Worm (Caenorhabditis elegans) whole organism, L1 larva: ENCODE measurements around the gene F08G12.11.

Experiments used
- C04F5.9 ChIP-seq: sonication (generic microtip); optimal IDR thresholded peaks from 2 replicates; lab custom pipeline; 2016; ENCODE audit warnings: missing genetic modification characterization, missing compliant biosample characterization
- C16A3.4 ChIP-seq: fragments of 150-350 bp; optimal IDR thresholded peaks from 2 replicates; lab custom pipeline; 2014; ENCODE audit warnings: missing biosample characterization, missing genetic modification characterization
- C34B4.2 ChIP-seq: sonication (generic microtip); optimal IDR thresholded peaks from 2 replicates; lab custom pipeline; 2017; ENCODE audit warnings: mild to moderate bottlenecking, missing genetic modification characterization, missing compliant biosample characterization
- aly-2 ChIP-seq: fragments of 150-350 bp; optimal IDR thresholded peaks from 2 replicates; lab custom pipeline; 2014; ENCODE audit warnings: missing biosample characterization, missing genetic modification characterization
- ama-1 ChIP-seq: fragments of 150-350 bp; optimal IDR thresholded peaks from 2 replicates; lab custom pipeline; 2014
- blmp-1 ChIP-seq: fragments of 150-350 bp; optimal IDR thresholded peaks from 2 replicates; lab custom pipeline; 2014; ENCODE audit warnings: missing biosample characterization, missing genetic modification characterization
- ceh-8 ChIP-seq: fragments of 200-800 bp; sonication (Bioruptor generic); optimal IDR thresholded peaks from 2 replicates; lab custom pipeline; 2018; ENCODE audit warnings: mild to moderate bottlenecking, missing genetic modification characterization, moderate library complexity, missing compliant biosample characterization
- ceh-82 ChIP-seq, 3 experiments: fragments of 150-350 bp in 1 of 3; sonication (generic microtip) in 2 of 3; optimal IDR thresholded peaks; 2 replicates each; lab custom pipeline; 2014 to 2017; ENCODE audit warnings: missing biosample characterization in 3 of 3, missing genetic modification characterization in 3 of 3
- ceh-90 ChIP-seq: sonication (generic microtip); optimal IDR thresholded peaks from 2 replicates; lab custom pipeline; 2016; ENCODE audit warnings: missing genetic modification characterization, missing compliant biosample characterization
- ces-1 ChIP-seq: fragments of 150-350 bp; optimal IDR thresholded peaks from 2 replicates; lab custom pipeline; 2014; ENCODE audit warnings: missing biosample characterization, missing genetic modification reagents, missing genetic modification characterization
- dpl-1 ChIP-seq, 3 experiments: fragments of 150-350 bp in 2 of 3; sonication (generic microtip) in 1 of 3; optimal IDR thresholded peaks; 2 replicates each; lab custom pipeline; 2014 to 2017; ENCODE audit warnings: missing biosample characterization in 3 of 3, missing genetic modification characterization in 3 of 3, missing genetic modification reagents in 3 of 3
- efl-1 ChIP-seq, 4 experiments: fragments of 150-350 bp; optimal IDR thresholded peaks in 3 of 4; peaks in 1 of 4; 1 replicate in 1 of 4; 2 replicates in 3 of 4; lab custom pipeline; 2014; ENCODE audit warnings: missing biosample characterization in 2 of 4, missing genetic modification characterization in 2 of 4, missing genetic modification reagents in 2 of 4
- egl-27 ChIP-seq, 2 experiments: fragments of 150-350 bp in 1 of 2; sonication (generic microtip); optimal IDR thresholded peaks; 3 replicates each; lab custom pipeline; 2017 to 2018; ENCODE audit warnings: missing biosample characterization in 2 of 2, missing genetic modification characterization in 2 of 2, missing genetic modification reagents in 2 of 2
- elt-2 ChIP-seq: sonication (generic microtip); optimal IDR thresholded peaks from 2 replicates; lab custom pipeline; 2016; ENCODE audit warnings: missing genetic modification characterization, mild to moderate bottlenecking, inconsistent platforms, missing compliant biosample characterization, missing genetic modification reagents
- elt-3 ChIP-seq, 6 experiments: fragments of 150-350 bp in 1 of 6; sonication (generic microtip); optimal IDR thresholded peaks; 2 replicates each; lab custom pipeline; 2017 to 2018; ENCODE audit warnings: missing biosample characterization in 6 of 6, missing genetic modification characterization in 6 of 6, inconsistent platforms in 1 of 6
- ets-5 ChIP-seq: fragments of 200-800 bp; sonication (Bioruptor generic); IDR thresholded peaks from 2 replicates; pipeline ENCODE4 v1.3.6; 2022; ENCODE audit warnings: missing genetic modification characterization, missing compliant biosample characterization
- fkh-10 ChIP-seq: sonication (generic microtip); optimal IDR thresholded peaks from 2 replicates; lab custom pipeline; 2017; ENCODE audit warnings: missing biosample characterization, missing genetic modification reagents, missing genetic modification characterization
- fkh-8 ChIP-seq: sonication (generic microtip); optimal IDR thresholded peaks from 2 replicates; lab custom pipeline; 2016; ENCODE audit warnings: mild to moderate bottlenecking, missing genetic modification characterization, missing compliant biosample characterization
- grh-1 ChIP-seq: fragments of 200-800 bp; sonication (Bioruptor generic); IDR thresholded peaks from 2 replicates; pipeline ENCODE4 v1.3.6; 2022; ENCODE audit warnings: missing genetic modification reagents, missing genetic modification characterization, missing compliant biosample characterization
- hlh-17 ChIP-seq: fragments of 200-800 bp; sonication (Bioruptor generic); optimal IDR thresholded peaks from 2 replicates; lab custom pipeline; 2018; ENCODE audit warnings: missing genetic modification characterization, mild to moderate bottlenecking, missing compliant biosample characterization, moderate library complexity, borderline replicate concordance
- hlh-4 ChIP-seq: sonication (generic microtip); optimal IDR thresholded peaks from 2 replicates; lab custom pipeline; 2016; ENCODE audit warnings: mild to moderate bottlenecking, missing genetic modification characterization, missing compliant biosample characterization
- hpl-2 ChIP-seq: fragments of 150-350 bp; optimal IDR thresholded peaks from 2 replicates; lab custom pipeline; 2014; ENCODE audit warnings: missing biosample characterization, missing genetic modification reagents, missing genetic modification characterization
- isw-1 ChIP-seq: fragments of 200-800 bp; sonication (Bioruptor generic); IDR thresholded peaks from 2 replicates; pipeline ENCODE4 v1.3.6; 2022; ENCODE audit warnings: missing genetic modification characterization, missing compliant biosample characterization
- lin-14 ChIP-seq: fragments of 200-800 bp; sonication (Bioruptor generic); optimal IDR thresholded peaks from 2 replicates; lab custom pipeline; 2018; ENCODE audit warnings: mild to moderate bottlenecking, missing genetic modification characterization, moderate library complexity, missing compliant biosample characterization
- lsy-2 ChIP-seq, 2 experiments: fragments of 150-350 bp; optimal IDR thresholded peaks; 2 replicates each; lab custom pipeline; 2014; ENCODE audit warnings: missing biosample characterization in 2 of 2, missing genetic modification characterization in 2 of 2
- mab-9 ChIP-seq: fragments of 200-800 bp; sonication (Bioruptor generic); IDR thresholded peaks from 2 replicates; pipeline ENCODE4 v1.3.6; 2022; ENCODE audit warnings: missing genetic modification reagents, missing genetic modification characterization, missing compliant biosample characterization
- mef-2 ChIP-seq: fragments of 150-350 bp; optimal IDR thresholded peaks from 2 replicates; lab custom pipeline; 2014; ENCODE audit warnings: missing biosample characterization, missing genetic modification characterization
- nhr-19 ChIP-seq: fragments of 200-800 bp; sonication (Bioruptor generic); conservative IDR thresholded peaks from 2 replicates; pipeline ENCODE4 v1.3.6; 2022; ENCODE audit warnings: missing genetic modification characterization, missing compliant biosample characterization
- nhr-20 ChIP-seq: sonication (generic microtip); optimal IDR thresholded peaks from 2 replicates; lab custom pipeline; 2016; ENCODE audit warnings: mild to moderate bottlenecking, missing genetic modification characterization, missing compliant biosample characterization
- nhr-28 ChIP-seq: fragments of 150-350 bp; optimal IDR thresholded peaks from 2 replicates; lab custom pipeline; 2014; ENCODE audit warnings: missing biosample characterization, missing genetic modification characterization
- nhr-71 ChIP-seq: sonication (generic microtip); optimal IDR thresholded peaks from 2 replicates; lab custom pipeline; 2016; ENCODE audit warnings: mild to moderate bottlenecking, missing genetic modification characterization, moderate library complexity, missing compliant biosample characterization
- nhr-76 ChIP-seq: sonication (generic microtip); optimal IDR thresholded peaks from 2 replicates; lab custom pipeline; 2017; ENCODE audit warnings: missing biosample characterization, missing genetic modification characterization
- nhr-77 ChIP-seq: fragments of 150-350 bp; optimal IDR thresholded peaks from 2 replicates; lab custom pipeline; 2014; ENCODE audit warnings: missing biosample characterization, missing genetic modification characterization
- nhr-85 ChIP-seq: sonication (generic microtip); peaks from one replicate; lab custom pipeline; 2016; ENCODE audit warnings: missing genetic modification characterization, inconsistent platforms, missing compliant biosample characterization
- pag-3 ChIP-seq: sonication (generic microtip); optimal IDR thresholded peaks from 2 replicates; lab custom pipeline; 2017; ENCODE audit warnings: missing genetic modification characterization, mild to moderate bottlenecking, missing compliant biosample characterization, antibody characterized with exemption, borderline replicate concordance; ENCODE audit not compliant: insufficient read depth
- pax-3 ChIP-seq: fragments of 200-800 bp; sonication (Bioruptor generic); optimal IDR thresholded peaks from 2 replicates; lab custom pipeline; 2018; ENCODE audit warnings: mild to moderate bottlenecking, missing genetic modification characterization, moderate library complexity, missing compliant biosample characterization
- sox-4 ChIP-seq: sonication (generic microtip); optimal IDR thresholded peaks from 2 replicates; lab custom pipeline; 2016; ENCODE audit warnings: missing genetic modification characterization, missing compliant biosample characterization
- sptf-1 ChIP-seq: fragments of 150-350 bp; optimal IDR thresholded peaks from 2 replicates; lab custom pipeline; 2014; ENCODE audit warnings: missing biosample characterization, missing genetic modification characterization
- swsn-7 ChIP-seq: sonication (generic microtip); optimal IDR thresholded peaks from 2 replicates; lab custom pipeline; 2016; ENCODE audit warnings: missing genetic modification characterization, missing compliant biosample characterization
- tbx-2 ChIP-seq: sonication (generic microtip); optimal IDR thresholded peaks from 2 replicates; lab custom pipeline; 2016; ENCODE audit warnings: missing genetic modification characterization, missing compliant biosample characterization
- unc-86 ChIP-seq: sonication (generic microtip); optimal IDR thresholded peaks from 2 replicates; lab custom pipeline; 2016; ENCODE audit warnings: missing genetic modification characterization, missing compliant biosample characterization
- unc-98 ChIP-seq: fragments of 200-800 bp; sonication (Bioruptor generic); IDR thresholded peaks from 2 replicates; pipeline ENCODE4 v1.3.6; 2022; ENCODE audit warnings: missing genetic modification characterization, missing compliant biosample characterization
- xbp-1 ChIP-seq: sonication (generic microtip); optimal IDR thresholded peaks from 2 replicates; lab custom pipeline; 2016; ENCODE audit warnings: missing genetic modification characterization, missing compliant biosample characterization
- zag-1 ChIP-seq: fragments of 150-350 bp; optimal IDR thresholded peaks from 2 replicates; lab custom pipeline; 2014; ENCODE audit warnings: missing biosample characterization, missing genetic modification characterization
- ztf-4 ChIP-seq: fragments of 150-350 bp; optimal IDR thresholded peaks from 2 replicates; lab custom pipeline; 2014; ENCODE audit warnings: missing biosample characterization, missing genetic modification characterization

Gene F08G12.11

DNA sequence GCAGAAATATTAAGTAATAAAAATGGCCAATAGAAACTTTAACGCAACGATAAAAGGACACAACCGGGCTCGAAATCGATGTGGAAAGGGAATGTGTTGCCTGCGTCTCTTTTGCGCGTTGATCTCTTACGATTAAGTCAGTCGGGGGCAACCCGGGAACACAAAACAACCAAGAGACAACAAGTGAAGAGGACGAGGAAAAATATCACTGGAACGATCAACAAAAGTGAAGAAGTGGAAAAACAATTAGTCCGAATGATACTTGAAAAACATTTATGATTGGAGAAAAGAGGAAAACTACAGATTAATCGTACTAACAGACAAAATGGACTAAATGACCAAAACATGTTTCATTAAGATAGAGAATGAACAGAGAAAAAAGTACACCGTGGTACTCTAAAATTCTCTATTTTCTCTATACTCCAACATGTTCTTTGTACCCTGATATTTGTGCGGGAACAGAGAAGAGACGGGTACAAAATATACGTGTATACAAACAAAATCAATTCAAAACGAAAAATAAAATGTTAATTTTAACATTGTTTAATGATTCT, 5.0 kb downstream of the F08G12.11 start, which contains the start of gene F08G12.5:
F08G12.5 (minus strand) TSS at position 1 of the 554 bp plus-strand sequence.
- no peak for TF ChIP-seq egl-27 (tag; optimal IDR thresholded peaks at IDR 0.05; lab: Kevin White, UChicago)
- no peak for TF ChIP-seq fkh-8 (tag; lab: Kevin White, UChicago)
- TF ChIP-seq nhr-85 (tag; lab: Kevin White, UChicago) = peak; percentile 74
- peak; percentile 34 for TF ChIP-seq lin-14 (GFP tag; lab: Kevin White, UChicago)
- peak; percentile 43 for TF ChIP-seq blmp-1 (tag; lab: Kevin White, UChicago)
- TF ChIP-seq nhr-20 (tag; lab: Kevin White, UChicago) = peak; percentile 35
- no peak for TF ChIP-seq fkh-10
- TF ChIP-seq efl-1 (optimal IDR thresholded peaks at IDR 0.05; lab: Kevin White, UChicago) = no peak
- TF ChIP-seq efl-1 (GFP tag; optimal IDR thresholded peaks at IDR 0.05 in 1 of 2; lab: Kevin White, UChicago) = peak in 1 of 2 experiments; percentile 63
- peak in 1 of 6 experiments; percentile 29 for TF ChIP-seq elt-3 (tag; optimal IDR thresholded peaks at IDR 0.05; lab: Kevin White, UChicago)
- TF ChIP-seq, all 84 proteins: peak for 6

DNA sequence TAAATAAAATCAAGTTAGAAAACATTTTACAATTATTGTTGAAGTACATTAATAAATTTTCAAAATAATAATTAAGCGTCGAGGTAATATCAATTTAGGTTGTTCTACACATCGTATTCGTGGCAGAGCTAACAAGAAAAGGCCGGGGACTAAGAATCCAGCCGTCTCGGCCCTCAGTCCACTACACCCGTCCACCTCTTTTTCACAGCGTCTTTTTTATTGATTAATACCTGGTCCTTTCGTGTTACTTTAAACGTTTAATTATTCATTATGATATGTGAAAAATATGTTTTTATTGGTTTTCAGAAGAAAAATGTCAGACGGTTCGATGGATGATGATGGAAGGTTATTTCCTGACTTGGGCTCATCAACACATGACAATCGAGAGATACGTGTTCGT, 8.3 kb downstream of the F08G12.11 start, which contains the start of gene vhl-1:
vhl-1 (plus strand) TSS at position 301 of the 400 bp plus-strand sequence.
- TF ChIP-seq elt-2 (no peak), pag-3 (tag; lab: Kevin White, UChicago) (no peak), C04F5.9 (no peak), nhr-77 (no peak), lsy-2 (tag; optimal IDR thresholded peaks at IDR 0.05; lab: Kevin White, UChicago) (no peak), tbx-2 (no peak), egl-27 (tag; optimal IDR thresholded peaks at IDR 0.05; lab: Kevin White, UChicago) (no peak), zag-1 (tag; lab: Kevin White, UChicago) (no peak), ets-5 (GFP tag; lab: Robert Waterston, UW) (no peak), ama-1 (lab: Kevin White, UChicago) (no peak)
- TF ChIP-seq, all 84 proteins: peak for 0

DNA sequence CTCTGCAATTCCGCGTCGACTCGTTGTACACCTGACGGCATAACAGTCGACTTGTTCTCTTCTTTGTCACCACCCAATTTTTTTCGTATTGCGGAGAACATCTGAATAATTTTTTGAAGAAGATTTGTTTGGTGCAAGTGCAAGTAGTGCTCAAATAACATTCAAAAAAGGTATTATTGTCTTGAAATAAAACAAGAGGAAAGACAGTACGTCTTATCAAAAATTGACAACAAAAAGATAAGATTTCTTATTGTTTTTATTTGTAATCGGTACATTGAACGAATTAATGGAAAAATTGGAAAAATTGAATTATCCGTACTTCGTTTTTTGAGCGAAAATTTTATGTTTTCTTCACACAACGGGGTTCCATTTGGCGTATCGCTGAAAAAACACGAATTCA, 9.6 kb downstream of the F08G12.11 start, which contains the start of gene F08G12.1:
F08G12.1 (minus strand) TSS at position 101 of the 400 bp plus-strand sequence.
- no peak for TF ChIP-seq ztf-4 (tag; lab: Kevin White, UChicago)
- no peak for TF ChIP-seq unc-98 (GFP tag; lab: Robert Waterston, UW)
- TF ChIP-seq mef-2 = no peak
- no peak for TF ChIP-seq ceh-82 (tag; optimal IDR thresholded peaks at IDR 0.05; lab: Kevin White, UChicago)
- TF ChIP-seq ces-1 = no peak
- no peak for TF ChIP-seq elt-2
- no peak for TF ChIP-seq nhr-19 (GFP tag; lab: Robert Waterston, UW)
- no peak for TF ChIP-seq C34B4.2
- no peak for TF ChIP-seq C16A3.4 (tag; lab: Kevin White, UChicago)

DNA sequence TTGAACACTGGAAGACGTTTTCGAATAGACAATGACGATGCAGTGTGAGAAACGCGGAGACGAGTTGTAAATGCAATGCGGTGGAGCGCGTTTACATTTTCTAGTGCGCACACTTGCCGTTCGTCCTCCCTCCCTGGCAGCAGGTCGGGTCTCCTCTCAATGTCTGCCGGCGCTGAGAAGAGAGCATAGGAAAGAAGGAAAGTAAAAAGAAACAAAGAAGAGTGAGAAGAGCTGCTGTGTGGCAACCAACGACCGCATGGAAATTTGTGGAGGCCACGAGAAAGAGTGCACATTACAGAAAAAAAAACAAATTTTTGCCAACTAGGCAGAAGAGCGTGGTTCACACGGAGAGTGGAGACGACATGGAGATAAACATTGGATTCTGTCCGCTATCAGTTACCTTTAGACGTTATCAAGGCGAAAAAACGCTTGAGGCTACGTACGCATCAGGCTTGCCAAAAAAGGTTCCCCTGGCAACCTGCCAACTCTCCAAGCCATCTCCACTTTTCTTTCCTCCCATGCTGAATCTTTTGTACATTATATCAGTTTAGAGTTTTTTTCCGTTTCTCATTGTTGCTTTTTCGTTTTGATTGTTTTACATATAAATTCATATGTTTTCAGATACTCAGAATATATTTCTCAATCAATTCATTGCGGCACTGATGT, 15.6 kb downstream of the F08G12.11 start, which contains the start of the genes snrp-40.1 and F08G12.3:
snrp-40.1 (minus strand) TSS at position 143 of the 666 bp plus-strand sequence.
F08G12.3 (plus strand) TSS at position 616 of the 666 bp plus-strand sequence.
- TF ChIP-seq tbx-2 (peak; percentile 79), fkh-8 (tag; lab: Kevin White, UChicago) (peak; percentile 93), grh-1 (GFP tag; lab: Robert Waterston, UW) (no peak), hpl-2 (GFP tag; lab: Kevin White, UChicago) (no peak), hlh-17 (GFP tag; lab: Kevin White, UChicago) (no peak), nhr-77 (peak; percentile 74), nhr-76 (tag; lab: Kevin White, UChicago) (no peak), nhr-28 (tag; lab: Kevin White, UChicago) (no peak), sptf-1 (tag; lab: Kevin White, UChicago) (no peak), aly-2 (tag; lab: Kevin White, UChicago) (no peak), nhr-71 (tag; lab: Kevin White, UChicago) (peak; percentile 87), isw-1 (peak; percentile 55), xbp-1 (tag; lab: Kevin White, UChicago) (peak; percentile 73), sox-4 (tag; lab: Kevin White, UChicago) (peak; percentile 10), pax-3 (tag; lab: Kevin White, UChicago) (peak; percentile 29), ceh-90 (no peak), nhr-85 (tag; lab: Kevin White, UChicago) (peak; percentile 38), unc-86 (peak; percentile 63), mab-9 (GFP tag; lab: Robert Waterston, UW) (no peak), swsn-7 (peak; percentile 80), C04F5.9 (no peak), ceh-8 (GFP tag; lab: Kevin White, UChicago) (peak; percentile 42), hlh-4 (tag; lab: Kevin White, UChicago) (no peak), dpl-1 (GFP tag; optimal IDR thresholded peaks at IDR 0.05; lab: Kevin White, UChicago) (peak; percentile 26 to 58 (median 43))
